Fruit fly (Drosophila melanogaster): ENCODE data around the gene aay.
A peak's percentile ranks its signal among the peaks of the same experiment; 100 is the strongest.

aay gene

DNA sequence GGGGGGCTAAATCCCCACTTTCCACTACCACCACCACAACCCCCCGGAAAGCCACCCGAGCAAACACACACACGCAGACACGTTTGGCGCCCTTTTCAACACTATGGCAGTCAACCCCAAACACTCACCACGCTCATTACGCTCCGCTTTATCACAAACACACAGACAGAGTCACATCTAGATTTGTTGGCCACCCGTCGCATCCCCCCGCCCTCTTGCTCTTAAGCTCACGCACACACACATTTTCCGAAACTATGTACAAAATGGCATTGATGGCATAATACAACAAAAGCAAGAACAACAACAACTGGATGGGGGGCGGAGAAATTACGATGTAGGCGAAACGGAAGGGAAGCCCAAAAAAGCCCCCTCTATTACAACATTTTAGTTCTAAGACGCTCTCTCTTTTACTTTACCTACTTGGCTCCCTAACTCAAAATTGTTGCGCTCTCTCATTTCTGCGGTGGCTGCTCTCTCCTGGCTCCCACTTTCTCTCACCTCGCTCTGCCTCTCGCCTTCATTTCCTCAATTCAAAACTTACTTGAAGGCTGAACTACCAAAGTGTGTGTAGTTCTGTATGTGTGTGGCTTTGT lies 42.7 kb downstream of the aay start:
- TF ChIP-seq CG13894 (tag; optimal IDR thresholded peaks at IDR 0.05) (peak; percentile 49), Jarid2 (GFP tag; optimal IDR thresholded peaks at IDR 0.05) (peak; percentile 13), pb (GFP tag; optimal IDR thresholded peaks at IDR 0.05) (no peak), MTF-1 (GFP tag; optimal IDR thresholded peaks at IDR 0.05; ENCODE audit: borderline replicate concordance) (peak; percentile 10), CG10267 (tag; optimal IDR thresholded peaks at IDR 0.05) (peak; percentile 24), Hr51 (GFP tag; optimal IDR thresholded peaks at IDR 0.05) (no peak), CG18599 (GFP tag; optimal IDR thresholded peaks at IDR 0.05) (peak; percentile 16), CG10431 (GFP tag; optimal IDR thresholded peaks at IDR 0.05) (no peak), exex (tag; optimal IDR thresholded peaks at IDR 0.05) (peak; percentile 16), vvl (GFP tag; IDR thresholded peaks at IDR 0.05) (peak; percentile 29; the same call in 1 of the 2 replicates), pros (GFP tag; optimal IDR thresholded peaks at IDR 0.05) (peak; percentile 48), Dbx (GFP tag; IDR thresholded peaks at IDR 0.05) (0 out of 3 replicates have a peak, but pooled peaks have one; percentile 16), cg (GFP tag; optimal IDR thresholded peaks at IDR 0.05) (peak; percentile 88), CG33557 (GFP tag; optimal IDR thresholded peaks at IDR 0.05) (peak; percentile 1), ttk (GFP tag; IDR thresholded peaks at IDR 0.05) (0 out of 2 replicates have a peak, but pooled peaks have one; percentile 52), Bteb2 (GFP tag; optimal IDR thresholded peaks at IDR 0.05) (no peak), Deaf1 (tag; optimal IDR thresholded peaks at IDR 0.05) (peak; percentile 5), sens (GFP tag) (peak; percentile 31), kni (GFP tag; optimal IDR thresholded peaks at IDR 0.05) (peak; percentile 71), Side (GFP tag; optimal IDR thresholded peaks at IDR 0.05) (peak; percentile 1), Nf-YC (tag; optimal IDR thresholded peaks at IDR 0.05) (peak; percentile 22), CG10543 (GFP tag; optimal IDR thresholded peaks at IDR 0.05) (peak; percentile 50), Hey (tag; optimal IDR thresholded peaks at IDR 0.05) (peak; percentile 30), CG15601 (tag; optimal IDR thresholded peaks at IDR 0.05) (no peak), CrebB (tag; optimal IDR thresholded peaks at IDR 0.05) (peak; percentile 22), CG8765 (GFP tag; IDR thresholded peaks at IDR 0.05) (no peak), sd (tag; optimal IDR thresholded peaks at IDR 0.05) (peak; percentile 51), bbx (GFP tag; IDR thresholded peaks at IDR 0.05; ENCODE audit: partially characterized antibody) (peak; percentile 31; the same call in 1 of the 2 replicates), CG13624 (GFP tag; optimal IDR thresholded peaks at IDR 0.05) (no peak), CG18476 (GFP tag; optimal IDR thresholded peaks at IDR 0.05) (no peak), Med (GFP tag) (peak; percentile 86), hbn (GFP tag; IDR thresholded peaks at IDR 0.05; ENCODE audit: partially characterized antibody) (peak; percentile 23; the same call in 1 of the 2 replicates), CG3163 (GFP tag; optimal IDR thresholded peaks at IDR 0.05) (peak; percentile 11), slp2 (GFP tag; optimal IDR thresholded peaks at IDR 0.05) (no peak), Dll (GFP tag; IDR thresholded peaks at IDR 0.05; ENCODE audit: partially characterized antibody) (no peak), CG2889 (GFP tag; IDR thresholded peaks at IDR 0.05) (no peak), D19B (GFP tag; optimal IDR thresholded peaks at IDR 0.05) (no peak), NfI (GFP tag; optimal IDR thresholded peaks at IDR 0.05) (no peak), tna (GFP tag; IDR thresholded peaks at IDR 0.05; ENCODE audit: partially characterized antibody) (0 out of 2 replicates have a peak, but pooled peaks have one; percentile 21), phol (tag; optimal IDR thresholded peaks at IDR 0.05) (peak; percentile 5), row (GFP tag; IDR thresholded peaks at IDR 0.05) (peak; percentile 13; the same call in 1 of the 3 replicates), ase (GFP tag; IDR thresholded peaks at IDR 0.05) (no peak), CG7357 (GFP tag; IDR thresholded peaks at IDR 0.05) (no peak), crol (GFP tag; IDR thresholded peaks at IDR 0.05) (peak; percentile 91), oc (tag; optimal IDR thresholded peaks at IDR 0.05) (peak; percentile 6), CG12071 (GFP tag; optimal IDR thresholded peaks at IDR 0.05) (peak; percentile 22), CG32767 (GFP tag; IDR thresholded peaks at IDR 0.05) (0 out of 2 replicates have a peak, but pooled peaks have one; percentile 28), abd-A (tag; optimal IDR thresholded peaks at IDR 0.05) (peak; percentile 99)

Measured in whole organism, embryonic.